Worm (Caenorhabditis elegans) whole organism, midembryonic: Measurements from ENCODE around the gene F32G8.3.

Experiments used
- T22C8.4 ChIP-seq: fragments of 200-800 bp; sonication (Bioruptor generic); IDR thresholded peaks from 2 replicates; pipeline ENCODE4 v1.3.6; 2022; ENCODE audit warnings: missing genetic modification characterization, missing compliant biosample characterization
- cog-1 ChIP-seq: sonication (generic microtip); optimal IDR thresholded peaks from 2 replicates; lab custom pipeline; 2016; ENCODE audit warnings: missing genetic modification characterization, missing compliant biosample characterization
- flt-1 ChIP-seq: fragments of 200-800 bp; sonication (Bioruptor generic); IDR thresholded peaks from 2 replicates; pipeline ENCODE4 v1.3.6; 2022; ENCODE audit warnings: missing genetic modification characterization, missing compliant biosample characterization
- klf-2 ChIP-seq: fragments of 200-800 bp; sonication (Bioruptor generic); conservative IDR thresholded peaks from 2 replicates; pipeline ENCODE4 v1.3.6; 2022; ENCODE audit warnings: missing genetic modification reagents, missing genetic modification characterization, missing compliant biosample characterization
- ref-1 ChIP-seq: fragments of 200-800 bp; sonication (Bioruptor generic); conservative IDR thresholded peaks from 2 replicates; pipeline ENCODE4 v1.3.6; 2022; ENCODE audit warnings: missing genetic modification reagents, missing genetic modification characterization, missing compliant biosample characterization
- tab-1 ChIP-seq: fragments of 200-800 bp; sonication (Bioruptor generic); IDR thresholded peaks from 2 replicates; pipeline ENCODE4 v1.3.6; 2022; ENCODE audit warnings: missing genetic modification characterization, missing compliant biosample characterization
- ztf-23 ChIP-seq: fragments of 200-800 bp; sonication (Bioruptor generic); IDR thresholded peaks from 2 replicates; pipeline ENCODE4 v1.3.6; 2022; ENCODE audit warnings: missing genetic modification reagents, missing genetic modification characterization, missing compliant biosample characterization
- ztf-29 ChIP-seq: fragments of 200-800 bp; sonication (Bioruptor generic); IDR thresholded peaks from 2 replicates; pipeline ENCODE4 v1.3.6; 2022; ENCODE audit warnings: missing genetic modification reagents, missing genetic modification characterization, missing compliant biosample characterization

- TF ChIP-seq ztf-23 (GFP tag; lab: Robert Waterston, UW) (no peak), flt-1 (GFP tag; lab: Robert Waterston, UW) (no peak), ztf-29 (no peak), ref-1 (GFP tag; lab: Robert Waterston, UW) (no peak), klf-2 (no peak), tab-1 (no peak), T22C8.4 (no peak), cog-1 (tag; lab: Kevin White, UChicago) (no peak)
Measured at ce11 chrV:10536095-10536691, 18.9 kb downstream of the F32G8.3 start, which contains the start of gene ppm-1.A.
